Worm (Caenorhabditis elegans) whole organism, L4 larva: ENCODE measurements around the gene pals-33.
A peak's percentile ranks its signal among the peaks of the same experiment; 100 is the strongest.

Experiments used
- D1046.2 ChIP-seq: fragments of 200-800 bp; sonication (Bioruptor generic); IDR thresholded peaks from 2 replicates; pipeline ENCODE4 v1.3.6; 2022; ENCODE audit warnings: missing genetic modification characterization, missing compliant biosample characterization
- F44E2.7 ChIP-seq: fragments of 200-800 bp; sonication (Bioruptor generic); IDR thresholded peaks from 2 replicates; pipeline ENCODE4 v2.1.2; 2022; ENCODE audit warnings: missing genetic modification characterization, missing compliant biosample characterization
- T20F7.1 ChIP-seq: fragments of 200-800 bp; sonication (Bioruptor generic); optimal IDR thresholded peaks from 2 replicates; lab custom pipeline; 2018; ENCODE audit warnings: mild to moderate bottlenecking, missing genetic modification characterization, missing compliant biosample characterization
- Y48G9A.11 ChIP-seq: fragments of 200-800 bp; sonication (Bioruptor generic); IDR thresholded peaks from 2 replicates; pipeline ENCODE4 v1.3.6; 2022; ENCODE audit warnings: missing genetic modification reagents, missing genetic modification characterization, missing compliant biosample characterization
- ZK546.5 ChIP-seq, 2 experiments: sonication (generic microtip); optimal IDR thresholded peaks; 2 replicates each; lab custom pipeline; 2017; ENCODE audit warnings: missing biosample characterization in 2 of 2, missing genetic modification characterization in 2 of 2
- aha-1 ChIP-seq: fragments of 150-350 bp; peaks from one replicate; lab custom pipeline; 2014; ENCODE audit warnings: missing biosample characterization, missing genetic modification characterization
- ama-1 ChIP-seq: fragments of 150-350 bp; optimal IDR thresholded peaks from 2 replicates; lab custom pipeline; 2014; ENCODE audit warnings: inconsistent platforms, mixed read lengths
- arid-1 ChIP-seq: fragments of 200-800 bp; sonication (Bioruptor generic); conservative IDR thresholded peaks from 2 replicates; pipeline ENCODE4 v1.3.6; 2022; ENCODE audit warnings: missing genetic modification reagents, missing genetic modification characterization, missing compliant biosample characterization
- ceh-20 ChIP-seq: fragments of 200-800 bp; sonication (Bioruptor generic); IDR thresholded peaks from 2 replicates; pipeline ENCODE4 v1.3.6; 2022; ENCODE audit warnings: missing genetic modification reagents, missing genetic modification characterization, missing compliant biosample characterization
- ceh-28 ChIP-seq: fragments of 150-350 bp; optimal IDR thresholded peaks from 2 replicates; lab custom pipeline; 2014; ENCODE audit warnings: missing biosample characterization, missing genetic modification reagents, missing genetic modification characterization
- ceh-62 ChIP-seq: sonication (generic microtip); optimal IDR thresholded peaks from 2 replicates; lab custom pipeline; 2017; ENCODE audit warnings: missing biosample characterization, missing genetic modification characterization
- ceh-82 ChIP-seq: sonication (generic microtip); optimal IDR thresholded peaks from 2 replicates; lab custom pipeline; 2017; ENCODE audit warnings: missing biosample characterization, missing genetic modification characterization
- daf-12 ChIP-seq: fragments of 150-350 bp; optimal IDR thresholded peaks from 2 replicates; lab custom pipeline; 2014; ENCODE audit warnings: missing biosample characterization, missing genetic modification reagents, missing genetic modification characterization
- daf-16 ChIP-seq, 3 experiments: sonication (generic microtip); optimal IDR thresholded peaks; 2 replicates each; lab custom pipeline; 2016 to 2017; ENCODE audit warnings: missing genetic modification characterization in 3 of 3, missing genetic modification reagents in 3 of 3, mild to moderate bottlenecking in 2 of 3, missing compliant biosample characterization in 2 of 3, missing biosample characterization in 1 of 3, moderate library complexity in 1 of 3
- daf-8 ChIP-seq: fragments of 200-800 bp; sonication (Bioruptor generic); IDR thresholded peaks from 2 replicates; pipeline ENCODE4 v1.3.6; 2022; ENCODE audit warnings: missing genetic modification characterization, missing compliant biosample characterization
- dmd-8 ChIP-seq: fragments of 200-800 bp; sonication (Bioruptor generic); IDR thresholded peaks from 2 replicates; pipeline ENCODE4 v1.3.6; 2022; ENCODE audit warnings: missing genetic modification characterization, missing compliant biosample characterization
- egl-43 ChIP-seq: fragments of 200-800 bp; sonication (Bioruptor generic); IDR thresholded peaks from 2 replicates; pipeline ENCODE4 v1.3.6; 2022; ENCODE audit warnings: missing genetic modification reagents, missing genetic modification characterization, missing compliant biosample characterization
- hlh-11 ChIP-seq: fragments of 200-800 bp; sonication (Bioruptor generic); optimal IDR thresholded peaks from 2 replicates; lab custom pipeline; 2018; ENCODE audit warnings: mild to moderate bottlenecking, missing genetic modification characterization, missing compliant biosample characterization
- hlh-30 ChIP-seq: sonication (generic microtip); optimal IDR thresholded peaks from 2 replicates; lab custom pipeline; 2017; ENCODE audit warnings: antibody characterized with exemption, mild to moderate bottlenecking, missing genetic modification characterization, missing compliant biosample characterization; ENCODE audit not compliant: insufficient read depth
- jun-1 ChIP-seq: fragments of 150-350 bp; optimal IDR thresholded peaks from 2 replicates; lab custom pipeline; 2014; ENCODE audit warnings: missing biosample characterization, missing genetic modification reagents, missing genetic modification characterization
- lim-7 ChIP-seq: fragments of 200-800 bp; sonication (Bioruptor generic); IDR thresholded peaks from 2 replicates; pipeline ENCODE4 v1.3.6; 2022; ENCODE audit warnings: missing genetic modification characterization, missing compliant biosample characterization
- lin-1 ChIP-seq: fragments of 200-800 bp; sonication (Bioruptor generic); IDR thresholded peaks from 2 replicates; pipeline ENCODE4 v1.3.6; 2022; ENCODE audit warnings: missing genetic modification reagents, missing genetic modification characterization, missing compliant biosample characterization
- lin-13 ChIP-seq: fragments of 150-350 bp; optimal IDR thresholded peaks from 2 replicates; lab custom pipeline; 2014; ENCODE audit warnings: missing biosample characterization, missing genetic modification reagents, missing genetic modification characterization
- lin-38 ChIP-seq: fragments of 200-800 bp; sonication (Bioruptor generic); IDR thresholded peaks from 2 replicates; pipeline ENCODE4 v1.3.6; 2022; ENCODE audit warnings: missing genetic modification reagents, missing genetic modification characterization, missing compliant biosample characterization
- madf-5 ChIP-seq, 2 experiments: fragments of 200-800 bp; sonication (Bioruptor generic); IDR thresholded peaks; 2 replicates each; pipeline ENCODE4 v1.3.6; 2022; ENCODE audit warnings: missing compliant biosample characterization in 2 of 2, missing genetic modification characterization in 2 of 2
- mxl-3 ChIP-seq: fragments of 200-800 bp; sonication (Bioruptor generic); optimal IDR thresholded peaks from 2 replicates; lab custom pipeline; 2018; ENCODE audit warnings: mild to moderate bottlenecking, missing genetic modification characterization, missing compliant biosample characterization
- nhr-10 ChIP-seq: fragments of 150-350 bp; optimal IDR thresholded peaks from 2 replicates; lab custom pipeline; 2014; ENCODE audit warnings: missing biosample characterization, missing genetic modification characterization
- nhr-102 ChIP-seq: sonication (generic microtip); optimal IDR thresholded peaks from 2 replicates; lab custom pipeline; 2016; ENCODE audit warnings: mild to moderate bottlenecking, missing genetic modification characterization, moderate library complexity, missing compliant biosample characterization
- nhr-11 ChIP-seq: fragments of 150-350 bp; optimal IDR thresholded peaks from 2 replicates; lab custom pipeline; 2014; ENCODE audit warnings: missing biosample characterization, missing genetic modification characterization
- nhr-25 ChIP-seq: sonication (generic microtip); optimal IDR thresholded peaks from 2 replicates; lab custom pipeline; 2017; ENCODE audit warnings: missing genetic modification characterization, mild to moderate bottlenecking, missing compliant biosample characterization, antibody characterized with exemption, moderate library complexity, borderline replicate concordance; ENCODE audit not compliant: insufficient read depth
- nhr-41 ChIP-seq: fragments of 200-800 bp; sonication (Bioruptor generic); IDR thresholded peaks from 2 replicates; pipeline ENCODE4 v1.3.6; 2022; ENCODE audit warnings: missing genetic modification reagents, missing genetic modification characterization, missing compliant biosample characterization
- nhr-42 ChIP-seq: fragments of 200-800 bp; sonication (Bioruptor generic); IDR thresholded peaks from 2 replicates; pipeline ENCODE4 v1.3.6; 2022; ENCODE audit warnings: missing genetic modification characterization, missing compliant biosample characterization
- nhr-6 ChIP-seq: fragments of 150-350 bp; optimal IDR thresholded peaks from 2 replicates; lab custom pipeline; 2014; ENCODE audit warnings: missing biosample characterization, missing genetic modification characterization
- nhr-77 ChIP-seq: fragments of 150-350 bp; optimal IDR thresholded peaks from 2 replicates; lab custom pipeline; 2014; ENCODE audit warnings: missing biosample characterization, missing genetic modification characterization
- pha-4 ChIP-seq, 2 experiments: fragments of 150-350 bp in 1 of 2; fragments of 200-800 bp in 1 of 2; sonication (Bioruptor generic) in 1 of 2; IDR thresholded peaks in 1 of 2; optimal IDR thresholded peaks in 1 of 2; 2 replicates each; pipeline versions ENCODE4 v1.3.6 to Lab custom; 2014 to 2022; ENCODE audit warnings: missing genetic modification characterization in 2 of 2, missing genetic modification reagents in 2 of 2, missing biosample characterization in 1 of 2, missing compliant biosample characterization in 1 of 2
- php-3 ChIP-seq: fragments of 200-800 bp; sonication (Bioruptor generic); IDR thresholded peaks from 2 replicates; pipeline ENCODE4 v1.3.6; 2022; ENCODE audit warnings: missing genetic modification reagents, missing genetic modification characterization, missing compliant biosample characterization
- saeg-2 ChIP-seq: fragments of 200-800 bp; sonication (Bioruptor generic); IDR thresholded peaks from 2 replicates; pipeline ENCODE4 v1.3.6; 2022; ENCODE audit warnings: missing genetic modification reagents, missing genetic modification characterization, missing compliant biosample characterization
- sdz-12 ChIP-seq: fragments of 200-800 bp; sonication (Bioruptor generic); optimal IDR thresholded peaks from 2 replicates; lab custom pipeline; 2018; ENCODE audit warnings: mild to moderate bottlenecking, missing genetic modification characterization, missing compliant biosample characterization
- set-16 ChIP-seq: fragments of 200-800 bp; sonication (Bioruptor generic); IDR thresholded peaks from 2 replicates; pipeline ENCODE4 v1.3.6; 2022; ENCODE audit warnings: missing genetic modification reagents, missing genetic modification characterization, missing compliant biosample characterization
- snpc-4 ChIP-seq: fragments of 150-350 bp; optimal IDR thresholded peaks from 2 replicates; lab custom pipeline; 2014; ENCODE audit warnings: missing biosample characterization, missing genetic modification characterization
- unc-130 ChIP-seq: sonication (generic microtip); optimal IDR thresholded peaks from 2 replicates; lab custom pipeline; 2016; ENCODE audit warnings: missing genetic modification reagents, missing genetic modification characterization, missing compliant biosample characterization
- unc-62 ChIP-seq, 3 experiments: fragments of 150-350 bp in 1 of 3; sonication (generic microtip); optimal IDR thresholded peaks in 2 of 3; peaks in 1 of 3; 1 replicate in 1 of 3; 2 replicates in 2 of 3; lab custom pipeline; 2014 to 2017; ENCODE audit warnings: missing biosample characterization in 3 of 3, missing genetic modification characterization in 3 of 3, missing genetic modification reagents in 3 of 3, missing genotype in 1 of 3

Gene pals-33

ce11 chrV:3673080-3673479 lies at the start of gene pals-33:
TSS of gene pals-33 (plus strand) at chrV:3673380.
- TF ChIP-seq nhr-10 (tag; lab: Kevin White, UChicago) (no peak), egl-43 (GFP tag; lab: Robert Waterston, UW) (no peak), jun-1 (tag; lab: Kevin White, UChicago) (no peak), lin-1 (GFP tag; lab: Robert Waterston, UW) (no peak), aha-1 (tag; lab: Kevin White, UChicago) (peak; percentile 27), T20F7.1 (GFP tag; lab: Kevin White, UChicago) (no peak), daf-16 (GFP tag; optimal IDR thresholded peaks at IDR 0.05; lab: Kevin White, UChicago) (no peak), daf-16 (tag; optimal IDR thresholded peaks at IDR 0.05; lab: Kevin White, UChicago) (peak; percentile 56), lin-38 (no peak), lim-7 (GFP tag; lab: Robert Waterston, UW) (no peak), daf-8 (GFP tag; lab: Robert Waterston, UW) (no peak), unc-130 (GFP tag; lab: Kevin White, UChicago) (no peak), Y48G9A.11 (GFP tag; lab: Robert Waterston, UW) (no peak), pha-4 (GFP tag; IDR thresholded peaks at IDR 0.05; lab: Robert Waterston, UW) (no peak), pha-4 (tag; optimal IDR thresholded peaks at IDR 0.05; lab: Kevin White, UChicago) (no peak), unc-62 (GFP tag; optimal IDR thresholded peaks at IDR 0.05 in 1 of 2; lab: Kevin White, UChicago) (no peak), unc-62 (tag; optimal IDR thresholded peaks at IDR 0.05; lab: Kevin White, UChicago) (no peak)

ce11 chrV:3626944-3627343 lies 46.2 kb upstream of the pals-33 start, which contains the start of gene F59B1.4:
TSS of gene F59B1.4 (minus strand) at chrV:3627044.
- TF ChIP-seq nhr-102 = no peak
- no peak for TF ChIP-seq sdz-12 (GFP tag; lab: Kevin White, UChicago)
- TF ChIP-seq set-16 = no peak
- TF ChIP-seq ceh-20 (GFP tag; lab: Robert Waterston, UW) = no peak
- no peak for TF ChIP-seq nhr-77 (tag; lab: Kevin White, UChicago)
- TF ChIP-seq nhr-25 (tag; lab: Kevin White, UChicago) = no peak
- TF ChIP-seq D1046.2 (GFP tag; lab: Robert Waterston, UW) = no peak
- no peak for TF ChIP-seq nhr-42 (GFP tag; lab: Robert Waterston, UW)
- no peak for TF ChIP-seq F44E2.7 (GFP tag; lab: Robert Waterston, UW)
- TF ChIP-seq nhr-11 (tag; lab: Kevin White, UChicago) = no peak
- TF ChIP-seq ceh-82 = no peak
- TF ChIP-seq daf-16 (GFP tag; optimal IDR thresholded peaks at IDR 0.05; lab: Kevin White, UChicago) = no peak
- TF ChIP-seq daf-16 (tag; optimal IDR thresholded peaks at IDR 0.05; lab: Kevin White, UChicago) = no peak
- TF ChIP-seq daf-12 (tag; lab: Kevin White, UChicago) = no peak
- no peak for TF ChIP-seq ceh-28 (tag; lab: Kevin White, UChicago)
- no peak for TF ChIP-seq nhr-6
- TF ChIP-seq snpc-4 (tag; lab: Kevin White, UChicago) = no peak
- no peak for TF ChIP-seq hlh-30 (tag; lab: Kevin White, UChicago)
- no peak for TF ChIP-seq mxl-3 (GFP tag; lab: Kevin White, UChicago)
- TF ChIP-seq nhr-41 (GFP tag; lab: Robert Waterston, UW) = no peak
- no peak for TF ChIP-seq hlh-11 (tag; lab: Kevin White, UChicago)

- TF ChIP-seq php-3 (GFP tag; lab: Robert Waterston, UW) = no peak
- TF ChIP-seq hlh-30 (tag; lab: Kevin White, UChicago) = no peak
- TF ChIP-seq lin-38 = no peak
- TF ChIP-seq madf-5 (GFP tag; IDR thresholded peaks at IDR 0.05; lab: Robert Waterston, UW) = no peak
- no peak for TF ChIP-seq ceh-62
- TF ChIP-seq dmd-8 (GFP tag; lab: Robert Waterston, UW) = no peak
- TF ChIP-seq ama-1 = no peak
- TF ChIP-seq lin-13 (GFP tag; lab: Kevin White, UChicago) = no peak
- TF ChIP-seq ZK546.5 (tag; optimal IDR thresholded peaks at IDR 0.05; lab: Kevin White, UChicago) = no peak
- TF ChIP-seq nhr-77 (tag; lab: Kevin White, UChicago) = no peak
- TF ChIP-seq saeg-2 (GFP tag; lab: Robert Waterston, UW) = no peak
- TF ChIP-seq nhr-102 = no peak
- TF ChIP-seq Y48G9A.11 (GFP tag; lab: Robert Waterston, UW) = no peak
- TF ChIP-seq D1046.2 (GFP tag; lab: Robert Waterston, UW) = no peak
- TF ChIP-seq arid-1 (GFP tag; lab: Robert Waterston, UW) = no peak
- no peak for TF ChIP-seq nhr-25 (tag; lab: Kevin White, UChicago)
- TF ChIP-seq, all 104 proteins: peak for 0
Measured at ce11 chrV:3631591-3631990, 41.6 kb upstream of the pals-33 start, which contains the start of gene F59B1.6. TSS of gene F59B1.6 (minus strand) at chrV:3631691.
